Worm (Caenorhabditis elegans) whole organism, mixed stage, embryonic: ENCODE data around the gene F22F7.7.

ENCODE experiments used
- elt-3 ChIP-seq: fragments of 150-350 bp; optimal IDR thresholded peaks from 2 replicates; lab custom pipeline; 2014; ENCODE audit warnings: missing biosample characterization, missing genetic modification characterization
- mab-5 ChIP-seq: fragments of 150-350 bp; optimal IDR thresholded peaks from 2 replicates; lab custom pipeline; 2014; ENCODE audit warnings: missing biosample characterization, missing genetic modification characterization
- nhr-12 ChIP-seq: fragments of 150-350 bp; optimal IDR thresholded peaks from 2 replicates; lab custom pipeline; 2014; ENCODE audit warnings: missing biosample characterization, missing genetic modification characterization
- sem-2 ChIP-seq: fragments of 200-800 bp; sonication (Bioruptor generic); optimal IDR thresholded peaks from 2 replicates; lab custom pipeline; 2018; ENCODE audit warnings: mild to moderate bottlenecking, missing genetic modification characterization, missing compliant biosample characterization

ce11 chrV:2156830-2157229, 17.0 kb upstream of the F22F7.7 start, which contains the start of gene srbc-22:
- TF ChIP-seq elt-3 (tag; lab: Kevin White, UChicago) = no peak
- no peak for TF ChIP-seq mab-5 (tag; lab: Kevin White, UChicago)
- TF ChIP-seq sem-2 (GFP tag; lab: Kevin White, UChicago) = no peak
- no peak for TF ChIP-seq nhr-12 (tag; lab: Kevin White, UChicago)
